Worm (Caenorhabditis elegans) whole organism, L1 larva: Measurements from ENCODE around the gene F46H6.5.

ENCODE experiments used
- C34B4.2 ChIP-seq: sonication (generic microtip); optimal IDR thresholded peaks from 2 replicates; lab custom pipeline; 2017; ENCODE audit warnings: mild to moderate bottlenecking, missing genetic modification characterization, missing compliant biosample characterization
- ama-1 ChIP-seq: fragments of 150-350 bp; optimal IDR thresholded peaks from 2 replicates; lab custom pipeline; 2014
- blmp-1 ChIP-seq: fragments of 150-350 bp; optimal IDR thresholded peaks from 2 replicates; lab custom pipeline; 2014; ENCODE audit warnings: missing biosample characterization, missing genetic modification characterization
- ceh-82 ChIP-seq, 3 experiments: fragments of 150-350 bp in 1 of 3; sonication (generic microtip) in 2 of 3; optimal IDR thresholded peaks; 2 replicates each; lab custom pipeline; 2014 to 2017; ENCODE audit warnings: missing biosample characterization in 3 of 3, missing genetic modification characterization in 3 of 3
- ceh-88 ChIP-seq: fragments of 200-800 bp; sonication (Bioruptor generic); IDR thresholded peaks from 2 replicates; pipeline ENCODE4 v1.3.6; 2022; ENCODE audit warnings: missing genetic modification characterization, missing compliant biosample characterization
- dsc-1 ChIP-seq: sonication (generic microtip); optimal IDR thresholded peaks from 2 replicates; lab custom pipeline; 2016; ENCODE audit warnings: mild to moderate bottlenecking, missing genetic modification characterization, missing compliant biosample characterization
- efl-1 ChIP-seq, 4 experiments: fragments of 150-350 bp; optimal IDR thresholded peaks in 3 of 4; peaks in 1 of 4; 1 replicate in 1 of 4; 2 replicates in 3 of 4; lab custom pipeline; 2014; ENCODE audit warnings: missing biosample characterization in 2 of 4, missing genetic modification characterization in 2 of 4, missing genetic modification reagents in 2 of 4
- elt-2 ChIP-seq: sonication (generic microtip); optimal IDR thresholded peaks from 2 replicates; lab custom pipeline; 2016; ENCODE audit warnings: missing genetic modification characterization, mild to moderate bottlenecking, inconsistent platforms, missing compliant biosample characterization, missing genetic modification reagents
- elt-3 ChIP-seq, 6 experiments: fragments of 150-350 bp in 1 of 6; sonication (generic microtip); optimal IDR thresholded peaks; 2 replicates each; lab custom pipeline; 2017 to 2018; ENCODE audit warnings: missing biosample characterization in 6 of 6, missing genetic modification characterization in 6 of 6, inconsistent platforms in 1 of 6
- fkh-10 ChIP-seq: sonication (generic microtip); optimal IDR thresholded peaks from 2 replicates; lab custom pipeline; 2017; ENCODE audit warnings: missing biosample characterization, missing genetic modification reagents, missing genetic modification characterization
- fkh-8 ChIP-seq: sonication (generic microtip); optimal IDR thresholded peaks from 2 replicates; lab custom pipeline; 2016; ENCODE audit warnings: mild to moderate bottlenecking, missing genetic modification characterization, missing compliant biosample characterization
- fos-1 ChIP-seq: fragments of 150-350 bp; optimal IDR thresholded peaks from 2 replicates; lab custom pipeline; 2014; ENCODE audit warnings: missing biosample characterization, missing genetic modification characterization
- grh-1 ChIP-seq: fragments of 200-800 bp; sonication (Bioruptor generic); IDR thresholded peaks from 2 replicates; pipeline ENCODE4 v1.3.6; 2022; ENCODE audit warnings: missing genetic modification reagents, missing genetic modification characterization, missing compliant biosample characterization
- hlh-17 ChIP-seq: fragments of 200-800 bp; sonication (Bioruptor generic); optimal IDR thresholded peaks from 2 replicates; lab custom pipeline; 2018; ENCODE audit warnings: missing genetic modification characterization, mild to moderate bottlenecking, missing compliant biosample characterization, moderate library complexity, borderline replicate concordance
- hpl-2 ChIP-seq: fragments of 150-350 bp; optimal IDR thresholded peaks from 2 replicates; lab custom pipeline; 2014; ENCODE audit warnings: missing biosample characterization, missing genetic modification reagents, missing genetic modification characterization
- isw-1 ChIP-seq: fragments of 200-800 bp; sonication (Bioruptor generic); IDR thresholded peaks from 2 replicates; pipeline ENCODE4 v1.3.6; 2022; ENCODE audit warnings: missing genetic modification characterization, missing compliant biosample characterization
- lin-14 ChIP-seq: fragments of 200-800 bp; sonication (Bioruptor generic); optimal IDR thresholded peaks from 2 replicates; lab custom pipeline; 2018; ENCODE audit warnings: mild to moderate bottlenecking, missing genetic modification characterization, moderate library complexity, missing compliant biosample characterization
- lsy-2 ChIP-seq, 2 experiments: fragments of 150-350 bp; optimal IDR thresholded peaks; 2 replicates each; lab custom pipeline; 2014; ENCODE audit warnings: missing biosample characterization in 2 of 2, missing genetic modification characterization in 2 of 2
- mdl-1 ChIP-seq, 2 experiments: fragments of 150-350 bp; optimal IDR thresholded peaks; 2 replicates each; lab custom pipeline; 2014 to 2017; ENCODE audit warnings: missing biosample characterization in 2 of 2, missing genetic modification characterization in 2 of 2, inconsistent platforms in 1 of 2
- mep-1 ChIP-seq: fragments of 150-350 bp; optimal IDR thresholded peaks from 2 replicates; lab custom pipeline; 2014; ENCODE audit warnings: missing biosample characterization, missing genetic modification characterization
- nhr-47 ChIP-seq: sonication (generic microtip); optimal IDR thresholded peaks from 2 replicates; lab custom pipeline; 2016; ENCODE audit warnings: mild to moderate bottlenecking, missing genetic modification characterization, moderate library complexity, missing compliant biosample characterization
- nhr-71 ChIP-seq: sonication (generic microtip); optimal IDR thresholded peaks from 2 replicates; lab custom pipeline; 2016; ENCODE audit warnings: mild to moderate bottlenecking, missing genetic modification characterization, moderate library complexity, missing compliant biosample characterization
- nhr-76 ChIP-seq: sonication (generic microtip); optimal IDR thresholded peaks from 2 replicates; lab custom pipeline; 2017; ENCODE audit warnings: missing biosample characterization, missing genetic modification characterization
- nhr-85 ChIP-seq: sonication (generic microtip); peaks from one replicate; lab custom pipeline; 2016; ENCODE audit warnings: missing genetic modification characterization, inconsistent platforms, missing compliant biosample characterization
- nhr-90 ChIP-seq: sonication (generic microtip); optimal IDR thresholded peaks from 2 replicates; lab custom pipeline; 2016; ENCODE audit warnings: mild to moderate bottlenecking, missing genetic modification characterization, missing compliant biosample characterization; ENCODE audit not compliant: poor library complexity
- pag-3 ChIP-seq: sonication (generic microtip); optimal IDR thresholded peaks from 2 replicates; lab custom pipeline; 2017; ENCODE audit warnings: missing genetic modification characterization, mild to moderate bottlenecking, missing compliant biosample characterization, antibody characterized with exemption, borderline replicate concordance; ENCODE audit not compliant: insufficient read depth
- pax-3 ChIP-seq: fragments of 200-800 bp; sonication (Bioruptor generic); optimal IDR thresholded peaks from 2 replicates; lab custom pipeline; 2018; ENCODE audit warnings: mild to moderate bottlenecking, missing genetic modification characterization, moderate library complexity, missing compliant biosample characterization
- snu-23 ChIP-seq: sonication (generic microtip); optimal IDR thresholded peaks from 2 replicates; lab custom pipeline; 2016; ENCODE audit warnings: missing genetic modification characterization, missing compliant biosample characterization
- swsn-7 ChIP-seq: sonication (generic microtip); optimal IDR thresholded peaks from 2 replicates; lab custom pipeline; 2016; ENCODE audit warnings: missing genetic modification characterization, missing compliant biosample characterization
- unc-130 ChIP-seq: fragments of 150-350 bp; optimal IDR thresholded peaks from 2 replicates; lab custom pipeline; 2017; ENCODE audit warnings: missing biosample characterization, missing genetic modification characterization, inconsistent platforms
- unc-30 ChIP-seq: sonication (generic microtip); optimal IDR thresholded peaks from 2 replicates; lab custom pipeline; 2017; ENCODE audit warnings: missing biosample characterization, missing genetic modification characterization
- xbp-1 ChIP-seq: sonication (generic microtip); optimal IDR thresholded peaks from 2 replicates; lab custom pipeline; 2016; ENCODE audit warnings: missing genetic modification characterization, missing compliant biosample characterization
- ztf-4 ChIP-seq: fragments of 150-350 bp; optimal IDR thresholded peaks from 2 replicates; lab custom pipeline; 2014; ENCODE audit warnings: missing biosample characterization, missing genetic modification characterization

Gene F46H6.5

ce11 chrX:4504108-4504668 is 12.2 kb upstream of the F46H6.5 start, which contains the start of gene dgk-2:
Gene dgk-2, minus strand, starts transcription at chrX:4504388.
- TF ChIP-seq isw-1 (GFP tag; lab: Robert Waterston, UW) (no peak), nhr-76 (tag; lab: Kevin White, UChicago) (no peak), fkh-8 (tag; lab: Kevin White, UChicago) (no peak), hpl-2 (GFP tag; lab: Kevin White, UChicago) (peak; percentile 42), ceh-82 (tag; optimal IDR thresholded peaks at IDR 0.05; lab: Kevin White, UChicago) (no peak), xbp-1 (no peak), lin-14 (GFP tag; lab: Kevin White, UChicago) (peak; percentile 78), C34B4.2 (tag; lab: Kevin White, UChicago) (no peak), ama-1 (lab: Kevin White, UChicago) (no peak), dsc-1 (tag; lab: Kevin White, UChicago) (no peak), nhr-71 (peak; percentile 12), pax-3 (tag; lab: Kevin White, UChicago) (no peak), fos-1 (tag; lab: Kevin White, UChicago) (no peak), ztf-4 (no peak), mep-1 (tag; lab: Kevin White, UChicago) (peak; percentile 10), ceh-88 (GFP tag; lab: Robert Waterston, UW) (0 out of 2 replicates have a peak, but pooled peaks have one; percentile 9), nhr-90 (tag; lab: Kevin White, UChicago) (no peak), lsy-2 (tag; optimal IDR thresholded peaks at IDR 0.05; lab: Kevin White, UChicago) (no peak), snu-23 (no peak), fkh-10 (GFP tag; lab: Kevin White, UChicago) (no peak), mdl-1 (tag; optimal IDR thresholded peaks at IDR 0.05; lab: Kevin White, UChicago) (peak in 1 of 2 experiments; percentile 49), grh-1 (GFP tag; lab: Robert Waterston, UW) (no peak), pag-3 (tag; lab: Kevin White, UChicago) (no peak), unc-30 (tag; lab: Kevin White, UChicago) (no peak)

- TF ChIP-seq mdl-1 (tag; optimal IDR thresholded peaks at IDR 0.05; lab: Kevin White, UChicago) (peak in 1 of 2 experiments; percentile 13), C34B4.2 (tag; lab: Kevin White, UChicago) (no peak)
These were observed 11.3 kb upstream of the F46H6.5 start for ce11 chrX:4503259-4503658.

DNA sequence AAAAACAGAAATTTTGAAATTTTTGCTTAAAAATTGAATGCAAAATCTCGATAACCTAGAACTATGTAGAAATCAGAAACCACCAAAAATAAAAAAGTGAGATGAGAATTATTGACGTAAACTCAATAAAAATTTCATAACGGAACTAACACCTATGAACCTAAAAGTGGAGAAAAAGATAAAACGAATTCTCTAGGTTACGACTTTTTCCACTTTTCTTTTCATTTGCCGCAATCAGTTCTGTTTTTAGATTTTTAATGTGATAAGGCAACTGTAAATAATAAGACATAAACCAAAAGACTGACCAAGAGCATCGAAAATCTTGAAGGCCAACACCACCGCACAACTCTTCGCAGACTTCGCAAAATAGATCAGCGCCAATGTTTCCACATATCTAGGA is 10.0 kb upstream of the F46H6.5 start:
- TF ChIP-seq elt-2, result peak; percentile 18
- TF ChIP-seq unc-130 (tag; lab: Kevin White, UChicago), result no peak
- peak; percentile 10 for TF ChIP-seq blmp-1
- TF ChIP-seq elt-3 (tag; optimal IDR thresholded peaks at IDR 0.05; lab: Kevin White, UChicago), result no peak
- no peak for TF ChIP-seq nhr-85 (tag; lab: Kevin White, UChicago)

DNA sequence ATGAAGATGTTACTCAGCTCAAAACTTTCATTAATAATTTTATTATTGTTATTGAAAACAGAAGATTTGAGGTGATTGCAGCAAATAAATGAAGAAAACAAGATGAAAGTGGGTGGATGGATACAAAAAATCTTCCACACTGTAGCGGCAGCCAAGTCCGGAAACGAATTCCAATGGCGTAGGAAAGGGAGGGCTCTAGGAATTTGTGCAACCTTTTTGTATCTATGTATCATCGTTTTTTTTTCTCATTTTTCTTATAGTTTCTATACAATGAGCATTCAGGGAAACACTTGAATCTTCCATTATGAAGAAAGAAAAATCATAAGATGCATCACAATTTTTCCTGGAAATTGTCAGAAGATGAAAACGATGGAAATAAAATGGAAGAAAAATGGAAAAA is 8.5 kb upstream of the F46H6.5 start:
- TF ChIP-seq nhr-47 (tag; lab: Kevin White, UChicago), result no peak

DNA sequence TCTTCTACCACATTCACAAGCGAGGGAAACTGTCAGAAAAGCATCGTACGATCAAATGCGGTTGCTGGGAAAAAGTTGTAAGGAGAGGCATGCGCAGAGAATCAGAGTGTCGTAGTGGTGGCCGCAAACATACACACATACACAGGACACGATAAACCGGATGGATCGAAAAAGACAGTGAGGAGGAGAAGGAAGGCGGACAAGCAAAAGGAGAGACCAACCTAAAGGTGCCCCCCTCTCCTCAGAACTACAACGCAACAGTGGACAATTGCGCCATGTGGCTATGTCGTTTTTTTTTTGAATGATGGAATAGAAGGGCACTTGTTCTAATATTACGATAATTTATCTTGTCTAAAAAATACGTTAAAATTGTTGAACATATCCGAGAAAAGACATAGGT is 6.5 kb upstream of the F46H6.5 start:
- TF ChIP-seq blmp-1 (peak; percentile 60), nhr-85 (tag; lab: Kevin White, UChicago) (peak; percentile 82), xbp-1 (peak; percentile 5), mdl-1 (tag; optimal IDR thresholded peaks at IDR 0.05; lab: Kevin White, UChicago) (peak in 1 of 2 experiments; percentile 13), lin-14 (GFP tag; lab: Kevin White, UChicago) (peak; percentile 45), hlh-17 (GFP tag; lab: Kevin White, UChicago) (no peak), swsn-7 (tag; lab: Kevin White, UChicago) (no peak), efl-1 (optimal IDR thresholded peaks at IDR 0.05; lab: Kevin White, UChicago) (no peak), efl-1 (GFP tag; optimal IDR thresholded peaks at IDR 0.05 in 1 of 2; lab: Kevin White, UChicago) (peak in 1 of 2 experiments; percentile 80)
